Worm (Caenorhabditis elegans) whole organism, young adult: ENCODE measurements around the gene Y27F2A.6.

Experiments used
- aptf-3 ChIP-seq: fragments of 200-800 bp; sonication (Bioruptor generic); IDR thresholded peaks from 2 replicates; pipeline ENCODE4 v1.3.6; 2022; ENCODE audit warnings: missing genetic modification characterization, missing compliant biosample characterization
- athp-1 ChIP-seq: sonication (generic microtip); optimal IDR thresholded peaks from 2 replicates; lab custom pipeline; 2017; ENCODE audit warnings: mild to moderate bottlenecking, missing genetic modification characterization, missing compliant biosample characterization
- bed-2 ChIP-seq: fragments of 200-800 bp; sonication (Bioruptor generic); IDR thresholded peaks from 2 replicates; pipeline ENCODE4 v1.3.6; 2022; ENCODE audit warnings: missing genetic modification reagents, missing genetic modification characterization, missing compliant biosample characterization
- dpl-1 ChIP-seq: fragments of 150-350 bp; optimal IDR thresholded peaks from 2 replicates; lab custom pipeline; 2014; ENCODE audit warnings: missing biosample characterization, missing genetic modification reagents, missing genetic modification characterization
- ekl-4 ChIP-seq: fragments of 200-800 bp; sonication (Bioruptor generic); IDR thresholded peaks from 2 replicates; pipeline ENCODE4 v1.3.6; 2022; ENCODE audit warnings: missing genetic modification reagents, missing genetic modification characterization, missing compliant biosample characterization
- ets-4 ChIP-seq: fragments of 200-800 bp; sonication (Bioruptor generic); optimal IDR thresholded peaks from 2 replicates; lab custom pipeline; 2018; ENCODE audit warnings: mild to moderate bottlenecking, missing genetic modification characterization, missing compliant biosample characterization
- fkh-3 ChIP-seq: sonication (generic microtip); optimal IDR thresholded peaks from 2 replicates; lab custom pipeline; 2016; ENCODE audit warnings: mild to moderate bottlenecking, missing genetic modification characterization, missing compliant biosample characterization
- madf-3 ChIP-seq: fragments of 200-800 bp; sonication (Bioruptor generic); IDR thresholded peaks from 2 replicates; pipeline ENCODE4 v1.3.6; 2022; ENCODE audit warnings: missing genetic modification reagents, missing genetic modification characterization, missing compliant biosample characterization
- nfya-1 ChIP-seq: sonication (generic microtip); optimal IDR thresholded peaks from 2 replicates; lab custom pipeline; 2017; ENCODE audit warnings: antibody characterized with exemption, missing compliant biosample characterization, missing genetic modification characterization, borderline replicate concordance; ENCODE audit not compliant: insufficient read depth
- snpc-3.4 ChIP-seq: sonication (generic microtip); optimal IDR thresholded peaks from 2 replicates; lab custom pipeline; 2017; ENCODE audit warnings: missing genetic modification characterization, mild to moderate bottlenecking, missing compliant biosample characterization, antibody characterized with exemption, moderate library complexity, missing genotype, missing genetic modification reagents

DNA sequence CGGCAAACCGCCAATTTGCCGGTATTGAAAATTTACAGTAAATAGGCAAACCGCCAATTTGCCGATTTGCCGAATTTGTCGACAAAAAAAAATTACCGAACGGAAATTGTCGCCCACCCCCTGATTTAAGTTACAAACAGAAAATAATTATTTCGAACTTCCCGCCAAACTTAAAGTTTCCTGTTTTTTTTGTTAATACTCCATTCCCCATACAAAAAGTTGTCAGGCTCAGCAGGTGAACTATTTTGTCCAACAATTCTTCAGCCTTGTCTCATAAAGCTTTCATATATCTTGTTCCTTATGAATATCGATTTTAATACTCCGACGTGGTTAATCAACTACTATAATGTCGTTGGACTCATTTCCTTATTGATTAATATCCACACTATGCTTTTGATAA is 20.2 kb upstream of the Y27F2A.6 start, which contains the start of gene sri-50:
- TF ChIP-seq fkh-3 (tag; lab: Kevin White, UChicago) (no peak), snpc-3.4 (tag; lab: Kevin White, UChicago) (no peak), ekl-4 (no peak), nfya-1 (no peak), dpl-1 (GFP tag; lab: Kevin White, UChicago) (no peak), ets-4 (GFP tag; lab: Kevin White, UChicago) (no peak), bed-2 (GFP tag; lab: Robert Waterston, UW) (no peak), aptf-3 (no peak), athp-1 (tag; lab: Kevin White, UChicago) (no peak), madf-3 (GFP tag; lab: Robert Waterston, UW) (no peak)
